Worm (Caenorhabditis elegans) whole organism, L3 larva: Measurements from ENCODE around the gene irld-63.

Source experiments
- ZK546.5 ChIP-seq: sonication (generic microtip); optimal IDR thresholded peaks from 2 replicates; lab custom pipeline; 2017; ENCODE audit warnings: missing biosample characterization, missing genetic modification characterization
- egl-27 ChIP-seq: sonication (generic microtip); optimal IDR thresholded peaks from 4 replicates; lab custom pipeline; 2017; ENCODE audit warnings: missing biosample characterization, missing genetic modification reagents, missing genetic modification characterization
- elt-3 ChIP-seq, 3 experiments: fragments of 150-350 bp in 1 of 3; sonication (generic microtip) in 2 of 3; optimal IDR thresholded peaks; 2 replicates in 2 of 3; 4 replicates in 1 of 3; lab custom pipeline; 2014 to 2017; ENCODE audit warnings: missing biosample characterization in 3 of 3, missing genetic modification characterization in 3 of 3
- jun-1 ChIP-seq: fragments of 150-350 bp; optimal IDR thresholded peaks from 2 replicates; lab custom pipeline; 2014; ENCODE audit warnings: missing biosample characterization, missing genetic modification reagents, missing genetic modification characterization
- lin-39 ChIP-seq: fragments of 150-350 bp; optimal IDR thresholded peaks from 2 replicates; lab custom pipeline; 2018; ENCODE audit warnings: missing biosample characterization, missing genetic modification reagents, missing genetic modification characterization
- nhr-11 ChIP-seq: fragments of 150-350 bp; optimal IDR thresholded peaks from 2 replicates; lab custom pipeline; 2014; ENCODE audit warnings: missing biosample characterization, missing genetic modification characterization
- nhr-12 ChIP-seq: fragments of 150-350 bp; optimal IDR thresholded peaks from 2 replicates; lab custom pipeline; 2014; ENCODE audit warnings: missing biosample characterization, missing genetic modification characterization
- nhr-25 ChIP-seq: sonication (generic microtip); optimal IDR thresholded peaks from 2 replicates; lab custom pipeline; 2017; ENCODE audit warnings: missing biosample characterization, missing genetic modification characterization
- nhr-43 ChIP-seq: sonication (generic microtip); optimal IDR thresholded peaks from 2 replicates; lab custom pipeline; 2016; ENCODE audit warnings: mild to moderate bottlenecking, missing genetic modification characterization, missing compliant biosample characterization; ENCODE audit not compliant: poor library complexity, severe bottlenecking
- nhr-76 ChIP-seq: fragments of 150-350 bp; sonication (generic microtip); optimal IDR thresholded peaks from 5 replicates; lab custom pipeline; 2014; ENCODE audit warnings: missing biosample characterization, missing genetic modification characterization
- snpc-4 ChIP-seq: fragments of 150-350 bp; optimal IDR thresholded peaks from 2 replicates; lab custom pipeline; 2014; ENCODE audit warnings: missing biosample characterization, missing genetic modification characterization
- unc-62 ChIP-seq: fragments of 150-350 bp; sonication (generic microtip); optimal IDR thresholded peaks from 4 replicates; lab custom pipeline; 2014; ENCODE audit warnings: missing biosample characterization, missing genetic modification reagents, missing genetic modification characterization

DNA sequence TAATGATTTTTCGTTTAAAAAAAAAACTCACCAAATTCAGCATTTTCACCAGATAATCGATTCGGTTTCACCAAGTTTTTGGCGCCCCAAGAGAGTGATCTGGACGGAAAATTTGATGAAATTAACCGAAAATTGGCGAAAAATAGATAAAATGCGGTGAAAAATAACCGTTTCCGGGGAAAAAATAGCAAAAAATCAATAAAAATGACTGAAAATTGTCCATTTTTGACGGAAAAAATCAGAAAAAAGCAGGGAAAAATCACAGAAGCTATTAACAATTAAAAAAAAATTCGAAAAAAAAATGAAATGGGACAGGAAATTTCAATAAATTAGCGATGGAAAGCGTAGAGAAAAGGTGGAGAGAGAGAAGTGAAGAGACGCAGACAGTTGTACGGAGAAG, 17.0 kb upstream of the irld-63 start, which contains the start of gene ubc-15:
- TF ChIP-seq nhr-43 (tag; lab: Kevin White, UChicago), result no peak
- no peak for TF ChIP-seq nhr-76
- no peak for TF ChIP-seq snpc-4 (tag; lab: Kevin White, UChicago)
- no peak for TF ChIP-seq unc-62 (GFP tag; lab: Kevin White, UChicago)
- TF ChIP-seq lin-39, result no peak
- no peak for TF ChIP-seq nhr-12 (tag; lab: Kevin White, UChicago)
- no peak for TF ChIP-seq nhr-11 (tag; lab: Kevin White, UChicago)
- TF ChIP-seq egl-27 (tag; lab: Kevin White, UChicago), result no peak
- no peak for TF ChIP-seq ZK546.5 (tag; lab: Kevin White, UChicago)
- no peak for TF ChIP-seq jun-1 (tag; lab: Kevin White, UChicago)
- TF ChIP-seq elt-3 (tag; optimal IDR thresholded peaks at IDR 0.05; lab: Kevin White, UChicago), result no peak
- TF ChIP-seq nhr-25 (tag; lab: Kevin White, UChicago), result no peak
